Worm (Caenorhabditis elegans) whole organism, young adult: ENCODE measurements around the gene cnc-4.

Experiments used
- B0019.2 ChIP-seq: fragments of 200-800 bp; sonication (Bioruptor generic); conservative IDR thresholded peaks from 2 replicates; pipeline ENCODE4 v1.3.6; 2022; ENCODE audit warnings: missing genetic modification reagents, missing genetic modification characterization, missing compliant biosample characterization
- B0336.3 ChIP-seq: fragments of 200-800 bp; sonication (Bioruptor generic); IDR thresholded peaks from 2 replicates; pipeline ENCODE4 v1.3.6; 2022; ENCODE audit warnings: missing genetic modification characterization, missing compliant biosample characterization
- F23B12.7 ChIP-seq: sonication (generic microtip); optimal IDR thresholded peaks from 2 replicates; lab custom pipeline; 2017; ENCODE audit warnings: missing genetic modification characterization, mild to moderate bottlenecking, missing compliant biosample characterization, antibody characterized with exemption, moderate library complexity; ENCODE audit not compliant: insufficient read depth
- F33H1.4 ChIP-seq: fragments of 200-800 bp; sonication (Bioruptor generic); IDR thresholded peaks from 2 replicates; pipeline ENCODE4 v1.3.6; 2022; ENCODE audit warnings: missing genetic modification reagents, missing genetic modification characterization, missing compliant biosample characterization
- T07F8.4 ChIP-seq: sonication (generic microtip); optimal IDR thresholded peaks from 2 replicates; lab custom pipeline; 2016; ENCODE audit warnings: mild to moderate bottlenecking, missing genetic modification characterization, moderate library complexity, missing compliant biosample characterization
- Y67H2A.10 ChIP-seq: fragments of 200-800 bp; sonication (Bioruptor generic); conservative IDR thresholded peaks from 2 replicates; pipeline ENCODE4 v1.3.6; 2022; ENCODE audit warnings: missing genetic modification reagents, missing genetic modification characterization, missing compliant biosample characterization
- aptf-2 ChIP-seq: fragments of 200-800 bp; sonication (Bioruptor generic); conservative IDR thresholded peaks from 2 replicates; pipeline ENCODE4 v1.3.6; 2022; ENCODE audit warnings: missing genetic modification reagents, missing genetic modification characterization, missing compliant biosample characterization
- bed-1 ChIP-seq: fragments of 200-800 bp; sonication (Bioruptor generic); IDR thresholded peaks from 2 replicates; pipeline ENCODE4 v1.3.6; 2022; ENCODE audit warnings: missing genetic modification reagents, missing genetic modification characterization, missing compliant biosample characterization
- ceh-27 ChIP-seq: fragments of 200-800 bp; sonication (Bioruptor generic); optimal IDR thresholded peaks from 2 replicates; lab custom pipeline; 2018; ENCODE audit warnings: mild to moderate bottlenecking, missing genetic modification characterization, moderate library complexity, missing compliant biosample characterization
- ceh-40 ChIP-seq: fragments of 200-800 bp; sonication (Bioruptor generic); IDR thresholded peaks from 2 replicates; pipeline ENCODE4 v1.3.6; 2022; ENCODE audit warnings: missing genetic modification characterization, missing compliant biosample characterization
- ceh-79 ChIP-seq: sonication (generic microtip); optimal IDR thresholded peaks from 2 replicates; lab custom pipeline; 2017; ENCODE audit warnings: mild to moderate bottlenecking, missing genetic modification characterization, missing compliant biosample characterization
- die-1 ChIP-seq: sonication (generic microtip); optimal IDR thresholded peaks from 2 replicates; lab custom pipeline; 2016; ENCODE audit warnings: missing genotype, mild to moderate bottlenecking, missing genetic modification characterization, missing compliant biosample characterization
- ekl-4 ChIP-seq: fragments of 200-800 bp; sonication (Bioruptor generic); IDR thresholded peaks from 2 replicates; pipeline ENCODE4 v1.3.6; 2022; ENCODE audit warnings: missing genetic modification reagents, missing genetic modification characterization, missing compliant biosample characterization
- hlh-26 ChIP-seq: fragments of 200-800 bp; sonication (Bioruptor generic); conservative IDR thresholded peaks from 2 replicates; pipeline ENCODE4 v1.3.6; 2022; ENCODE audit warnings: missing genetic modification reagents, missing genetic modification characterization, missing compliant biosample characterization
- hsf-1 ChIP-seq: fragments of 200-800 bp; sonication (Bioruptor generic); IDR thresholded peaks from 2 replicates; pipeline ENCODE4 v1.3.6; 2022; ENCODE audit warnings: missing genetic modification reagents, missing genetic modification characterization, missing compliant biosample characterization
- lag-1 ChIP-seq: fragments of 200-800 bp; sonication (Bioruptor generic); IDR thresholded peaks from 2 replicates; pipeline ENCODE4 v1.3.6; 2022; ENCODE audit warnings: missing genetic modification reagents, missing genetic modification characterization, missing compliant biosample characterization
- lin-26 ChIP-seq: fragments of 200-800 bp; sonication (Bioruptor generic); IDR thresholded peaks from 2 replicates; pipeline ENCODE4 v1.3.6; 2022; ENCODE audit warnings: missing genetic modification reagents, missing genetic modification characterization, missing compliant biosample characterization
- lir-1 ChIP-seq: fragments of 200-800 bp; sonication (Bioruptor generic); conservative IDR thresholded peaks from 2 replicates; pipeline ENCODE4 v1.3.6; 2022; ENCODE audit warnings: missing genetic modification reagents, missing genetic modification characterization, missing compliant biosample characterization
- madf-6 ChIP-seq: fragments of 200-800 bp; sonication (Bioruptor generic); IDR thresholded peaks from 2 replicates; pipeline ENCODE4 v1.3.6; 2022; ENCODE audit warnings: missing genetic modification reagents, missing genetic modification characterization, missing compliant biosample characterization
- nfyb-1 ChIP-seq: fragments of 200-800 bp; sonication (Bioruptor generic); IDR thresholded peaks from 2 replicates; pipeline ENCODE4 v1.3.6; 2022; ENCODE audit warnings: missing genetic modification reagents, missing genetic modification characterization, missing compliant biosample characterization
- rcor-1 ChIP-seq: fragments of 200-800 bp; sonication (Bioruptor generic); IDR thresholded peaks from 2 replicates; pipeline ENCODE4 v1.3.6; 2022; ENCODE audit warnings: missing genetic modification reagents, missing genetic modification characterization, missing compliant biosample characterization
- sdz-38 ChIP-seq: sonication (generic microtip); optimal IDR thresholded peaks from 2 replicates; lab custom pipeline; 2016; ENCODE audit warnings: missing genotype, missing genetic modification characterization, missing compliant biosample characterization
- snpc-1.1 ChIP-seq: sonication (generic microtip); optimal IDR thresholded peaks from 2 replicates; lab custom pipeline; 2017; ENCODE audit warnings: missing genetic modification characterization, mild to moderate bottlenecking, missing compliant biosample characterization, antibody characterized with exemption, moderate library complexity, missing genotype, missing genetic modification reagents; ENCODE audit not compliant: insufficient read depth
- snpc-1.3 ChIP-seq: sonication (generic microtip); optimal IDR thresholded peaks from 2 replicates; lab custom pipeline; 2017; ENCODE audit warnings: missing genetic modification characterization, mild to moderate bottlenecking, missing compliant biosample characterization, antibody characterized with exemption, moderate library complexity, missing genotype, missing genetic modification reagents; ENCODE audit not compliant: insufficient read depth
- snpc-4 ChIP-seq, 5 experiments: fragments of 150-350 bp in 1 of 5; sonication (generic microtip) in 4 of 5; optimal IDR thresholded peaks; 2 replicates each; lab custom pipeline; 2014 to 2018; ENCODE audit warnings: missing genetic modification characterization in 5 of 5, missing biosample characterization in 3 of 5, antibody characterized with exemption in 2 of 5, mild to moderate bottlenecking in 2 of 5, missing compliant biosample characterization in 2 of 5, missing genotype in 2 of 5, moderate library complexity in 2 of 5, missing genetic modification reagents in 1 of 5
- zim-3 ChIP-seq: sonication (generic microtip); optimal IDR thresholded peaks from 2 replicates; lab custom pipeline; 2017; ENCODE audit warnings: mild to moderate bottlenecking, missing genetic modification characterization, moderate library complexity, missing compliant biosample characterization
- ztf-3 ChIP-seq: fragments of 200-800 bp; sonication (Bioruptor generic); optimal IDR thresholded peaks from 2 replicates; lab custom pipeline; 2018; ENCODE audit warnings: mild to moderate bottlenecking, missing genetic modification characterization, missing compliant biosample characterization
- ztf-6 ChIP-seq: fragments of 200-800 bp; sonication (Bioruptor generic); IDR thresholded peaks from 2 replicates; pipeline ENCODE4 v1.3.6; 2022; ENCODE audit warnings: missing genetic modification reagents, missing genetic modification characterization, missing compliant biosample characterization

The cnc-4 gene

ce11 chrV:1447079-1447478, at the start of gene cnc-4:
TSS of gene cnc-4 (plus strand) at chrV:1447195.
- TF ChIP-seq F33H1.4 (GFP tag; lab: Robert Waterston, UW) (no peak), snpc-4 (GFP tag; optimal IDR thresholded peaks at IDR 0.05; lab: Kevin White, UChicago) (no peak), snpc-4 (tag; optimal IDR thresholded peaks at IDR 0.05; lab: Kevin White, UChicago) (no peak), ztf-6 (GFP tag; lab: Robert Waterston, UW) (no peak), ceh-27 (GFP tag; lab: Kevin White, UChicago) (no peak), lir-1 (GFP tag; lab: Robert Waterston, UW) (no peak), F23B12.7 (no peak), zim-3 (no peak), ceh-79 (tag; lab: Kevin White, UChicago) (no peak), B0019.2 (no peak), T07F8.4 (tag; lab: Kevin White, UChicago) (no peak), ekl-4 (no peak), ceh-40 (GFP tag; lab: Robert Waterston, UW) (no peak), lin-26 (GFP tag; lab: Robert Waterston, UW) (no peak), Y67H2A.10 (GFP tag; lab: Robert Waterston, UW) (no peak), bed-1 (GFP tag; lab: Robert Waterston, UW) (no peak), nfyb-1 (GFP tag; lab: Robert Waterston, UW) (no peak), snpc-1.3 (no peak), sdz-38 (tag; lab: Kevin White, UChicago) (no peak), aptf-2 (no peak), hlh-26 (GFP tag; lab: Robert Waterston, UW) (no peak)

DNA sequence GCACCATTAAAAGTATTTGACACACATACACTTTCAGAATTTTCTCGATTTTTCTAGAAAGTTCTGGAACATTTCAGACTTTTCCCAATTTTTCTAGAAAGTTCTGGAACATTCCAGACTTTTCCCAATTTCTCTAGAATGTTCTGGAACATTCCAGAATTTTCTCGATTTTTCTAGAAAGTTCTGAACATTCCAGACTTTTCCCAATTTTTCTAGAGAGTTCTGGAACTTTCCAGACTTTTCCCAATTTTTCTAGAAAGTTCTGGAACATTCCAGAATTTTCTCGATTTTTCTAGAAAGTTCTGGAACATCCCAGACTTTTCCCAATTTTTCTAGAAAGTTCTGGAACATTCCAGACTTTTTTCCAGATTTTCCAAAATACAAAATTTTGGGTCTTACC, 43.5 kb upstream of the cnc-4 start:
- peak; percentile 91; the same call in 1 of the 2 replicates for TF ChIP-seq hsf-1 (GFP tag; lab: Robert Waterston, UW)
- TF ChIP-seq madf-6 (GFP tag; lab: Robert Waterston, UW): 0 out of 2 replicates have a peak, but pooled peaks have one; percentile 27

- no peak for TF ChIP-seq lag-1 (GFP tag; lab: Robert Waterston, UW)
These were observed 38.9 kb upstream of the cnc-4 start for ce11 chrV:1408116-1408515.

- TF ChIP-seq rcor-1 (GFP tag; lab: Robert Waterston, UW): no peak
These were observed 36.3 kb upstream of the cnc-4 start for ce11 chrV:1410727-1411126.

- TF ChIP-seq die-1 (tag; lab: Kevin White, UChicago): no peak
- no peak for TF ChIP-seq B0336.3 (GFP tag; lab: Robert Waterston, UW)
- TF ChIP-seq snpc-1.1 (tag; lab: Kevin White, UChicago): no peak
- no peak for TF ChIP-seq ztf-3 (GFP tag; lab: Kevin White, UChicago)
- TF ChIP-seq, all 124 proteins: peak for 0
These were observed 35.5 kb upstream of the cnc-4 start, which contains the start of gene snt-5 for ce11 chrV:1411459-1411858. TSS of gene snt-5 (minus strand) at chrV:1411559.
